Fruit fly (Drosophila melanogaster) whole organism, adult: ENCODE data around the gene CG9737.

Experiments
- CG11617 ChIP-seq: fragments of 200-800 bp; sonication (Bioruptor generic); optimal IDR thresholded peaks from 2 replicates; lab custom pipeline; 2017; ENCODE audit warnings: mild to moderate bottlenecking, missing biosample characterization, missing genetic modification reagents, missing genetic modification characterization
- CG12768 ChIP-seq: fragments of 200-800 bp; sonication (Bioruptor generic); optimal IDR thresholded peaks from 2 replicates; lab custom pipeline; 2017; ENCODE audit warnings: missing biosample characterization, missing genetic modification characterization, mild to moderate bottlenecking, moderate library complexity, missing genetic modification reagents
- CG14711 ChIP-seq: fragments of 200-800 bp; sonication (Bioruptor generic); optimal IDR thresholded peaks from 2 replicates; lab custom pipeline; 2018; ENCODE audit warnings: missing biosample characterization, mild to moderate bottlenecking, missing genetic modification characterization, moderate library complexity
- CG1620 ChIP-seq: fragments of 200-800 bp; sonication (Bioruptor generic); optimal IDR thresholded peaks from 2 replicates; lab custom pipeline; 2016; ENCODE audit warnings: missing biosample characterization, missing genetic modification characterization
- CG33017 ChIP-seq: fragments of 200-800 bp; sonication (Bioruptor generic); optimal IDR thresholded peaks from 2 replicates; lab custom pipeline; 2018; ENCODE audit warnings: missing biosample characterization, mild to moderate bottlenecking, missing genetic modification characterization, moderate library complexity
- CG5204 ChIP-seq: fragments of 200-800 bp; sonication (Bioruptor generic); optimal IDR thresholded peaks from 2 replicates; lab custom pipeline; 2016; ENCODE audit warnings: missing biosample characterization, missing genetic modification characterization
- CG7045 ChIP-seq: fragments of 200-800 bp; sonication (Bioruptor generic); optimal IDR thresholded peaks from 2 replicates; lab custom pipeline; 2017; ENCODE audit warnings: missing biosample characterization, mild to moderate bottlenecking, missing genetic modification characterization
- CG7101 ChIP-seq: fragments of 200-800 bp; sonication (Bioruptor generic); optimal IDR thresholded peaks from 2 replicates; lab custom pipeline; 2018; ENCODE audit warnings: missing biosample characterization, mild to moderate bottlenecking, missing genetic modification characterization, moderate library complexity
- Clk ChIP-seq: fragments of 200-800 bp; sonication (Bioruptor generic); optimal IDR thresholded peaks from 2 replicates; lab custom pipeline; 2017; ENCODE audit warnings: missing biosample characterization, missing genetic modification characterization
- Crg-1 ChIP-seq: fragments of 200-800 bp; sonication (Bioruptor generic); optimal IDR thresholded peaks from 2 replicates; lab custom pipeline; 2016; ENCODE audit warnings: missing biosample characterization, missing genetic modification characterization
- Hr96 ChIP-seq: fragments of 200-800 bp; sonication (Bioruptor generic); optimal IDR thresholded peaks from 2 replicates; lab custom pipeline; 2016; ENCODE audit warnings: missing biosample characterization, missing genetic modification characterization
- Mnt ChIP-seq: fragments of 200-800 bp; sonication (Bioruptor generic); optimal IDR thresholded peaks from 2 replicates; lab custom pipeline; 2016; ENCODE audit warnings: missing biosample characterization, mild to moderate bottlenecking, missing genetic modification characterization
- bab1 ChIP-seq: fragments of 200-800 bp; sonication (Bioruptor generic); optimal IDR thresholded peaks from 3 replicates; lab custom pipeline; 2019; ENCODE audit warnings: missing biosample characterization, mild to moderate bottlenecking, missing genetic modification characterization, moderate library complexity
- cic ChIP-seq: fragments of 200-800 bp; sonication (Bioruptor generic); optimal IDR thresholded peaks from 2 replicates; lab custom pipeline; 2017; ENCODE audit warnings: missing biosample characterization, mild to moderate bottlenecking, missing genetic modification characterization, moderate library complexity
- cnc ChIP-seq, 2 experiments: fragments of >200 bp; optimal IDR thresholded peaks; 2 replicates each; lab custom pipeline; 2017
- kay ChIP-seq: fragments of 200-800 bp; sonication (Bioruptor generic); peaks from one replicate; lab custom pipeline; 2016; ENCODE audit warnings: missing biosample characterization, missing genetic modification characterization, borderline replicate concordance
- ovo ChIP-seq: fragments of 200-800 bp; sonication (Bioruptor generic); optimal IDR thresholded peaks from 2 replicates; lab custom pipeline; 2016; ENCODE audit warnings: missing biosample characterization, missing genetic modification characterization
- pad ChIP-seq: fragments of 200-800 bp; sonication (Bioruptor generic); optimal IDR thresholded peaks from 3 replicates; lab custom pipeline; 2017; ENCODE audit warnings: missing biosample characterization, missing genetic modification characterization, mild to moderate bottlenecking, moderate library complexity, missing genetic modification reagents
- tj ChIP-seq: fragments of 200-800 bp; sonication (Bioruptor generic); optimal IDR thresholded peaks from 3 replicates; lab custom pipeline; 2017; ENCODE audit warnings: missing biosample characterization, mild to moderate bottlenecking, missing genetic modification characterization, moderate library complexity
- toe ChIP-seq: fragments of 200-800 bp; sonication (Bioruptor generic); optimal IDR thresholded peaks from 2 replicates; lab custom pipeline; 2016; ENCODE audit warnings: missing biosample characterization, missing genetic modification characterization

Gene CG9737

dm6 chr3R:30280312-30280711 lies 37.2 kb upstream of the CG9737 start:
- TF ChIP-seq pad (GFP tag; lab: Kevin White, UChicago), result no peak
- peak; percentile 26 for TF ChIP-seq CG14711 (tag; lab: Kevin White, UChicago)
- peak; percentile 20 for TF ChIP-seq kay (GFP tag; lab: Kevin White, UChicago)
- no peak for TF ChIP-seq cnc (optimal IDR thresholded peaks at IDR 0.05; lab: Kevin White, UChicago)

- TF ChIP-seq tj (GFP tag; lab: Kevin White, UChicago), result peak; percentile 12
- no peak for TF ChIP-seq Clk
- TF ChIP-seq toe (GFP tag; lab: Kevin White, UChicago), result no peak
- no peak for TF ChIP-seq CG1620 (GFP tag; lab: Kevin White, UChicago)
- no peak for TF ChIP-seq cic (GFP tag; lab: Kevin White, UChicago)
- no peak for TF ChIP-seq kay (GFP tag; lab: Kevin White, UChicago)
- no peak for TF ChIP-seq cnc (optimal IDR thresholded peaks at IDR 0.05; lab: Kevin White, UChicago)
- TF ChIP-seq pad (GFP tag; lab: Kevin White, UChicago), result peak; percentile 71
- no peak for TF ChIP-seq CG5204
- peak; percentile 29 for TF ChIP-seq Mnt (GFP tag; lab: Kevin White, UChicago)
- no peak for TF ChIP-seq ovo (GFP tag; lab: Kevin White, UChicago)
- TF ChIP-seq Hr96 (GFP tag; lab: Kevin White, UChicago), result no peak
Observed at dm6 chr3R:30277700-30278099, 34.6 kb upstream of the CG9737 start, which contains the start of gene heca. Gene heca, plus strand, starts transcription at chr3R:30277932.

dm6 chr3R:30276482-30277282 lies 33.6 kb upstream of the CG9737 start:
- TF ChIP-seq toe (GFP tag; lab: Kevin White, UChicago) (peak; percentile 54), CG1620 (GFP tag; lab: Kevin White, UChicago) (peak; percentile 45), Mnt (GFP tag; lab: Kevin White, UChicago) (peak; percentile 46), Clk (no peak), CG5204 (peak; percentile 52), bab1 (GFP tag; lab: Kevin White, UChicago) (peak; percentile 31), CG33017 (no peak), Crg-1 (GFP tag; lab: Kevin White, UChicago) (peak; percentile 6), ovo (GFP tag; lab: Kevin White, UChicago) (peak; percentile 46), CG7045 (GFP tag; lab: Kevin White, UChicago) (peak; percentile 46), tj (GFP tag; lab: Kevin White, UChicago) (peak; percentile 41), cnc (optimal IDR thresholded peaks at IDR 0.05; lab: Kevin White, UChicago) (no peak), Hr96 (GFP tag; lab: Kevin White, UChicago) (peak; percentile 16), CG14711 (tag; lab: Kevin White, UChicago) (peak; percentile 93), pad (GFP tag; lab: Kevin White, UChicago) (peak; percentile 97), CG12768 (peak; percentile 21), CG7101 (tag; lab: Kevin White, UChicago) (peak; percentile 37), CG11617 (peak; percentile 59), cic (GFP tag; lab: Kevin White, UChicago) (peak; percentile 27), kay (GFP tag; lab: Kevin White, UChicago) (no peak)

- no peak for TF ChIP-seq cic (GFP tag; lab: Kevin White, UChicago)
- TF ChIP-seq CG5204, result no peak
- no peak for TF ChIP-seq cnc (optimal IDR thresholded peaks at IDR 0.05; lab: Kevin White, UChicago)
- no peak for TF ChIP-seq toe (GFP tag; lab: Kevin White, UChicago)
- no peak for TF ChIP-seq CG33017
- no peak for TF ChIP-seq CG12768
- TF ChIP-seq Crg-1 (GFP tag; lab: Kevin White, UChicago), result no peak
- no peak for TF ChIP-seq pad (GFP tag; lab: Kevin White, UChicago)
- no peak for TF ChIP-seq Clk
Observed at dm6 chr3R:30275970-30276369, 32.9 kb upstream of the CG9737 start.

- TF ChIP-seq CG12768 (no peak), CG5204 (no peak), Crg-1 (GFP tag; lab: Kevin White, UChicago) (no peak), cnc (optimal IDR thresholded peaks at IDR 0.05; lab: Kevin White, UChicago) (no peak), pad (GFP tag; lab: Kevin White, UChicago) (no peak), tj (GFP tag; lab: Kevin White, UChicago) (no peak), CG33017 (no peak)
Observed at dm6 chr3R:30273898-30274297, 30.8 kb upstream of the CG9737 start.

- TF ChIP-seq cnc (optimal IDR thresholded peaks at IDR 0.05; lab: Kevin White, UChicago), result no peak
- TF ChIP-seq CG7045 (GFP tag; lab: Kevin White, UChicago), result no peak
- TF ChIP-seq CG1620 (GFP tag; lab: Kevin White, UChicago), result no peak
- no peak for TF ChIP-seq tj (GFP tag; lab: Kevin White, UChicago)
- TF ChIP-seq Crg-1 (GFP tag; lab: Kevin White, UChicago), result no peak
- no peak for TF ChIP-seq pad (GFP tag; lab: Kevin White, UChicago)
- no peak for TF ChIP-seq Hr96 (GFP tag; lab: Kevin White, UChicago)
- TF ChIP-seq CG12768, result no peak
Observed at dm6 chr3R:30272858-30273379, 29.8 kb upstream of the CG9737 start.
